Worm (Caenorhabditis elegans) whole organism, L1 larva: ENCODE results near the gene dgn-2.
A peak's percentile ranks its signal among the peaks of the same experiment; 100 is the strongest.

ENCODE experiments used
- F16B12.6 ChIP-seq: fragments of 150-350 bp; optimal IDR thresholded peaks from 2 replicates; lab custom pipeline; 2014; ENCODE audit warnings: missing biosample characterization, missing genetic modification characterization
- Y116A8C.19 ChIP-seq: sonication (generic microtip); optimal IDR thresholded peaks from 2 replicates; lab custom pipeline; 2016; ENCODE audit warnings: missing compliant biosample characterization, missing genetic modification characterization, borderline replicate concordance
- aly-2 ChIP-seq: fragments of 150-350 bp; optimal IDR thresholded peaks from 2 replicates; lab custom pipeline; 2014; ENCODE audit warnings: missing biosample characterization, missing genetic modification characterization
- ama-1 ChIP-seq: fragments of 150-350 bp; optimal IDR thresholded peaks from 2 replicates; lab custom pipeline; 2014
- blmp-1 ChIP-seq: fragments of 150-350 bp; optimal IDR thresholded peaks from 2 replicates; lab custom pipeline; 2014; ENCODE audit warnings: missing biosample characterization, missing genetic modification characterization
- ceh-88 ChIP-seq: fragments of 200-800 bp; sonication (Bioruptor generic); IDR thresholded peaks from 2 replicates; pipeline ENCODE4 v1.3.6; 2022; ENCODE audit warnings: missing genetic modification characterization, missing compliant biosample characterization
- ces-1 ChIP-seq: fragments of 150-350 bp; optimal IDR thresholded peaks from 2 replicates; lab custom pipeline; 2014; ENCODE audit warnings: missing biosample characterization, missing genetic modification reagents, missing genetic modification characterization
- dpl-1 ChIP-seq, 3 experiments: fragments of 150-350 bp in 2 of 3; sonication (generic microtip) in 1 of 3; optimal IDR thresholded peaks; 2 replicates each; lab custom pipeline; 2014 to 2017; ENCODE audit warnings: missing biosample characterization in 3 of 3, missing genetic modification characterization in 3 of 3, missing genetic modification reagents in 3 of 3
- dsc-1 ChIP-seq: sonication (generic microtip); optimal IDR thresholded peaks from 2 replicates; lab custom pipeline; 2016; ENCODE audit warnings: mild to moderate bottlenecking, missing genetic modification characterization, missing compliant biosample characterization
- efl-3 ChIP-seq: fragments of 200-800 bp; sonication (Bioruptor generic); optimal IDR thresholded peaks from 2 replicates; lab custom pipeline; 2018; ENCODE audit warnings: mild to moderate bottlenecking, missing genetic modification characterization, missing compliant biosample characterization
- egl-13 ChIP-seq: sonication (generic microtip); optimal IDR thresholded peaks from 2 replicates; lab custom pipeline; 2016; ENCODE audit warnings: missing genotype, missing genetic modification reagents, missing genetic modification characterization, missing compliant biosample characterization
- elt-2 ChIP-seq: sonication (generic microtip); optimal IDR thresholded peaks from 2 replicates; lab custom pipeline; 2016; ENCODE audit warnings: missing genetic modification characterization, mild to moderate bottlenecking, inconsistent platforms, missing compliant biosample characterization, missing genetic modification reagents
- ets-5 ChIP-seq: fragments of 200-800 bp; sonication (Bioruptor generic); IDR thresholded peaks from 2 replicates; pipeline ENCODE4 v1.3.6; 2022; ENCODE audit warnings: missing genetic modification characterization, missing compliant biosample characterization
- fkh-10 ChIP-seq: sonication (generic microtip); optimal IDR thresholded peaks from 2 replicates; lab custom pipeline; 2017; ENCODE audit warnings: missing biosample characterization, missing genetic modification reagents, missing genetic modification characterization
- fkh-4 ChIP-seq: sonication (generic microtip); optimal IDR thresholded peaks from 2 replicates; lab custom pipeline; 2016; ENCODE audit warnings: missing compliant biosample characterization, missing genetic modification characterization, borderline replicate concordance
- fkh-8 ChIP-seq: sonication (generic microtip); optimal IDR thresholded peaks from 2 replicates; lab custom pipeline; 2016; ENCODE audit warnings: mild to moderate bottlenecking, missing genetic modification characterization, missing compliant biosample characterization
- fos-1 ChIP-seq: fragments of 150-350 bp; optimal IDR thresholded peaks from 2 replicates; lab custom pipeline; 2014; ENCODE audit warnings: missing biosample characterization, missing genetic modification characterization
- hlh-4 ChIP-seq: sonication (generic microtip); optimal IDR thresholded peaks from 2 replicates; lab custom pipeline; 2016; ENCODE audit warnings: mild to moderate bottlenecking, missing genetic modification characterization, missing compliant biosample characterization
- jun-1 ChIP-seq: fragments of 150-350 bp; optimal IDR thresholded peaks from 2 replicates; lab custom pipeline; 2014; ENCODE audit warnings: missing biosample characterization, missing genetic modification reagents, missing genetic modification characterization
- lin-13 ChIP-seq: fragments of 150-350 bp; optimal IDR thresholded peaks from 2 replicates; lab custom pipeline; 2014; ENCODE audit warnings: missing biosample characterization, missing genetic modification reagents, missing genetic modification characterization
- lin-14 ChIP-seq: fragments of 200-800 bp; sonication (Bioruptor generic); optimal IDR thresholded peaks from 2 replicates; lab custom pipeline; 2018; ENCODE audit warnings: mild to moderate bottlenecking, missing genetic modification characterization, moderate library complexity, missing compliant biosample characterization
- lin-15B ChIP-seq: fragments of 150-350 bp; sonication (generic microtip); optimal IDR thresholded peaks from 3 replicates; lab custom pipeline; 2014; ENCODE audit warnings: missing biosample characterization, missing genetic modification characterization
- lin-35 ChIP-seq, 2 experiments: fragments of 150-350 bp; optimal IDR thresholded peaks; 2 replicates each; lab custom pipeline; 2014; ENCODE audit warnings: missing biosample characterization in 2 of 2, missing genetic modification characterization in 2 of 2, missing genetic modification reagents in 2 of 2
- lir-3 ChIP-seq: sonication (generic microtip); optimal IDR thresholded peaks from 2 replicates; lab custom pipeline; 2016; ENCODE audit warnings: mild to moderate bottlenecking, missing genetic modification characterization, moderate library complexity, missing compliant biosample characterization; ENCODE audit not compliant: poor library complexity
- lsy-2 ChIP-seq, 2 experiments: fragments of 150-350 bp; optimal IDR thresholded peaks; 2 replicates each; lab custom pipeline; 2014; ENCODE audit warnings: missing biosample characterization in 2 of 2, missing genetic modification characterization in 2 of 2
- mef-2 ChIP-seq: fragments of 150-350 bp; optimal IDR thresholded peaks from 2 replicates; lab custom pipeline; 2014; ENCODE audit warnings: missing biosample characterization, missing genetic modification characterization
- mep-1 ChIP-seq: fragments of 150-350 bp; optimal IDR thresholded peaks from 2 replicates; lab custom pipeline; 2014; ENCODE audit warnings: missing biosample characterization, missing genetic modification characterization
- nhr-19 ChIP-seq: fragments of 200-800 bp; sonication (Bioruptor generic); conservative IDR thresholded peaks from 2 replicates; pipeline ENCODE4 v1.3.6; 2022; ENCODE audit warnings: missing genetic modification characterization, missing compliant biosample characterization
- nhr-20 ChIP-seq: sonication (generic microtip); optimal IDR thresholded peaks from 2 replicates; lab custom pipeline; 2016; ENCODE audit warnings: mild to moderate bottlenecking, missing genetic modification characterization, missing compliant biosample characterization
- nhr-237 ChIP-seq: fragments of 150-350 bp; optimal IDR thresholded peaks from 2 replicates; lab custom pipeline; 2014; ENCODE audit warnings: missing biosample characterization, missing genetic modification characterization
- nhr-28 ChIP-seq: fragments of 150-350 bp; optimal IDR thresholded peaks from 2 replicates; lab custom pipeline; 2014; ENCODE audit warnings: missing biosample characterization, missing genetic modification characterization
- nhr-47 ChIP-seq: sonication (generic microtip); optimal IDR thresholded peaks from 2 replicates; lab custom pipeline; 2016; ENCODE audit warnings: mild to moderate bottlenecking, missing genetic modification characterization, moderate library complexity, missing compliant biosample characterization
- nhr-76 ChIP-seq: sonication (generic microtip); optimal IDR thresholded peaks from 2 replicates; lab custom pipeline; 2017; ENCODE audit warnings: missing biosample characterization, missing genetic modification characterization
- nhr-77 ChIP-seq: fragments of 150-350 bp; optimal IDR thresholded peaks from 2 replicates; lab custom pipeline; 2014; ENCODE audit warnings: missing biosample characterization, missing genetic modification characterization
- nhr-85 ChIP-seq: sonication (generic microtip); peaks from one replicate; lab custom pipeline; 2016; ENCODE audit warnings: missing genetic modification characterization, inconsistent platforms, missing compliant biosample characterization
- pag-3 ChIP-seq: sonication (generic microtip); optimal IDR thresholded peaks from 2 replicates; lab custom pipeline; 2017; ENCODE audit warnings: missing genetic modification characterization, mild to moderate bottlenecking, missing compliant biosample characterization, antibody characterized with exemption, borderline replicate concordance; ENCODE audit not compliant: insufficient read depth
- pax-3 ChIP-seq: fragments of 200-800 bp; sonication (Bioruptor generic); optimal IDR thresholded peaks from 2 replicates; lab custom pipeline; 2018; ENCODE audit warnings: mild to moderate bottlenecking, missing genetic modification characterization, moderate library complexity, missing compliant biosample characterization
- rnt-1 ChIP-seq: sonication (generic microtip); optimal IDR thresholded peaks from 2 replicates; lab custom pipeline; 2016; ENCODE audit warnings: mild to moderate bottlenecking, missing genetic modification characterization, moderate library complexity, missing compliant biosample characterization
- skn-1 ChIP-seq: fragments of 150-350 bp; optimal IDR thresholded peaks from 2 replicates; lab custom pipeline; 2014; ENCODE audit warnings: missing biosample characterization, missing genetic modification characterization
- snpc-4 ChIP-seq: fragments of 150-350 bp; optimal IDR thresholded peaks from 2 replicates; lab custom pipeline; 2014; ENCODE audit warnings: missing biosample characterization, missing genetic modification characterization
- snu-23 ChIP-seq: sonication (generic microtip); optimal IDR thresholded peaks from 2 replicates; lab custom pipeline; 2016; ENCODE audit warnings: missing genetic modification characterization, missing compliant biosample characterization
- sup-37 ChIP-seq: fragments of 200-800 bp; sonication (Bioruptor generic); optimal IDR thresholded peaks from 2 replicates; lab custom pipeline; 2018; ENCODE audit warnings: mild to moderate bottlenecking, missing genetic modification characterization, missing compliant biosample characterization
- swsn-7 ChIP-seq: sonication (generic microtip); optimal IDR thresholded peaks from 2 replicates; lab custom pipeline; 2016; ENCODE audit warnings: missing genetic modification characterization, missing compliant biosample characterization
- tbx-2 ChIP-seq: sonication (generic microtip); optimal IDR thresholded peaks from 2 replicates; lab custom pipeline; 2016; ENCODE audit warnings: missing genetic modification characterization, missing compliant biosample characterization
- tlp-1 ChIP-seq: fragments of 150-350 bp; optimal IDR thresholded peaks from 2 replicates; lab custom pipeline; 2014; ENCODE audit warnings: missing biosample characterization, missing genetic modification characterization
- unc-30 ChIP-seq: sonication (generic microtip); optimal IDR thresholded peaks from 2 replicates; lab custom pipeline; 2017; ENCODE audit warnings: missing biosample characterization, missing genetic modification characterization
- unc-62 ChIP-seq: fragments of 150-350 bp; optimal IDR thresholded peaks from 2 replicates; lab custom pipeline; 2014; ENCODE audit warnings: missing biosample characterization, missing genetic modification reagents, missing genetic modification characterization
- unc-86 ChIP-seq: sonication (generic microtip); optimal IDR thresholded peaks from 2 replicates; lab custom pipeline; 2016; ENCODE audit warnings: missing genetic modification characterization, missing compliant biosample characterization
- unc-98 ChIP-seq: fragments of 200-800 bp; sonication (Bioruptor generic); IDR thresholded peaks from 2 replicates; pipeline ENCODE4 v1.3.6; 2022; ENCODE audit warnings: missing genetic modification characterization, missing compliant biosample characterization
- vab-15 ChIP-seq: sonication (generic microtip); optimal IDR thresholded peaks from 2 replicates; lab custom pipeline; 2017; ENCODE audit warnings: missing genotype, mild to moderate bottlenecking, missing genetic modification characterization, missing compliant biosample characterization
- xbp-1 ChIP-seq: sonication (generic microtip); optimal IDR thresholded peaks from 2 replicates; lab custom pipeline; 2016; ENCODE audit warnings: missing genetic modification characterization, missing compliant biosample characterization
- zag-1 ChIP-seq: fragments of 150-350 bp; optimal IDR thresholded peaks from 2 replicates; lab custom pipeline; 2014; ENCODE audit warnings: missing biosample characterization, missing genetic modification characterization
- ztf-4 ChIP-seq: fragments of 150-350 bp; optimal IDR thresholded peaks from 2 replicates; lab custom pipeline; 2014; ENCODE audit warnings: missing biosample characterization, missing genetic modification characterization

dgn-2 gene

DNA sequence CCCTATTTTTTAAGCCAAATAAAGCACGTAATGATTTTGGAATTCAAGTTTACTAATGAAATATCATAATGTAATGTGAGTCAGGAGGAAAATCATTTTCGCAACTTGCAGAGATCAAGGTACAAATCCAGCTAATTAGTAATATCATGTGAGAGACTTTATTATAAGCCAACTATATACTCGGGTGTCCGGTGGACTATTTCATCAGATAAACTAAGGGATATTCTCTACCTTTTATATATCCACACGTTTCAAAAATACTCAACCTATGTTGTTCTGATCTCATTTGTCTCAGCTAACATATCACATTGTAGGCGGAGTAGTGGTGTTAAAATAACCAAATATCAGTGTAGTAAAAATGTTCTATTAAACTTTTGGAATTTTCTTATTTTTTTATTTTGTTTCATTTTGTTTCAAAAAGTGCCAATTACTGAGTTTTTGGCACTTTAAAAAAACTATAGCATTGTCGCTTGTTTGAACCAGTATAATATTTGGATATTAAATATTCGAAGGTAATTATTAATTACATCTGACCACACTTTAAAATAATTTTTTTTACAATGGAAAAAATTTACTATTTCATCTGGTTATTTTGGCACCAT lies 22.2 kb upstream of the dgn-2 start (continued):
- TF ChIP-seq hlh-4 (tag; lab: Kevin White, UChicago): no peak
- peak; percentile 86 for TF ChIP-seq lin-13
- TF ChIP-seq ceh-88: peak; percentile 87
- TF ChIP-seq skn-1 (tag; lab: Kevin White, UChicago): peak; percentile 98
- TF ChIP-seq lin-15B: no peak
- TF ChIP-seq nhr-237 (tag; lab: Kevin White, UChicago): peak; percentile 83
- peak; percentile 9 to 43 (median 19) for TF ChIP-seq dpl-1 (GFP tag; optimal IDR thresholded peaks at IDR 0.05; lab: Kevin White, UChicago)
- TF ChIP-seq unc-62 (GFP tag; lab: Kevin White, UChicago): no peak
- TF ChIP-seq lin-35 (GFP tag; optimal IDR thresholded peaks at IDR 0.05; lab: Kevin White, UChicago): peak; percentile 55 to 83
- TF ChIP-seq ets-5 (GFP tag; lab: Robert Waterston, UW): no peak
- TF ChIP-seq pag-3 (tag; lab: Kevin White, UChicago): no peak
- no peak for TF ChIP-seq mef-2 (tag; lab: Kevin White, UChicago)
- TF ChIP-seq snu-23 (GFP tag; lab: Kevin White, UChicago): peak; percentile 98
- TF ChIP-seq mep-1 (tag; lab: Kevin White, UChicago): peak; percentile 73
- peak; percentile 65 for TF ChIP-seq sup-37
- peak; percentile 47 for TF ChIP-seq unc-98
- TF ChIP-seq tbx-2 (tag; lab: Kevin White, UChicago): peak; percentile 89
- peak; percentile 94 for TF ChIP-seq nhr-77 (tag; lab: Kevin White, UChicago)
- TF ChIP-seq nhr-85 (tag; lab: Kevin White, UChicago): peak; percentile 87
- TF ChIP-seq unc-86 (tag; lab: Kevin White, UChicago): peak; percentile 50
- peak; percentile 89 for TF ChIP-seq vab-15 (tag; lab: Kevin White, UChicago)
- TF ChIP-seq blmp-1: no peak
- peak; percentile 84 for TF ChIP-seq fkh-4
- peak; percentile 92 for TF ChIP-seq nhr-20 (tag; lab: Kevin White, UChicago)
- peak; percentile 82 for TF ChIP-seq lin-14 (GFP tag; lab: Kevin White, UChicago)
- peak; percentile 76 for TF ChIP-seq xbp-1
- TF ChIP-seq fos-1 (tag; lab: Kevin White, UChicago): peak; percentile 91
- TF ChIP-seq lir-3 (tag; lab: Kevin White, UChicago): peak; percentile 85
- peak; percentile 97 for TF ChIP-seq fkh-10 (GFP tag; lab: Kevin White, UChicago)
- TF ChIP-seq egl-13: peak; percentile 79
- TF ChIP-seq efl-3 (GFP tag; lab: Kevin White, UChicago): peak; percentile 62
- TF ChIP-seq nhr-28 (tag; lab: Kevin White, UChicago): peak; percentile 18
- TF ChIP-seq ces-1: no peak
- TF ChIP-seq aly-2 (tag; lab: Kevin White, UChicago): peak; percentile 74
- TF ChIP-seq unc-30 (tag; lab: Kevin White, UChicago): no peak
- TF ChIP-seq rnt-1 (tag; lab: Kevin White, UChicago): peak; percentile 43
- TF ChIP-seq zag-1: no peak
- peak; percentile 81 for TF ChIP-seq pax-3 (tag; lab: Kevin White, UChicago)
- no peak for TF ChIP-seq Y116A8C.19 (tag; lab: Kevin White, UChicago)
- peak; percentile 82 to 86 for TF ChIP-seq lsy-2 (tag; optimal IDR thresholded peaks at IDR 0.05; lab: Kevin White, UChicago)
- TF ChIP-seq dsc-1: peak; percentile 99
- peak; percentile 64 for TF ChIP-seq elt-2 (tag; lab: Kevin White, UChicago)
- no peak for TF ChIP-seq F16B12.6 (tag; lab: Kevin White, UChicago)
- TF ChIP-seq tlp-1 (tag; lab: Kevin White, UChicago): no peak
- TF ChIP-seq swsn-7 (tag; lab: Kevin White, UChicago): peak; percentile 88
- TF ChIP-seq fkh-8 (tag; lab: Kevin White, UChicago): peak; percentile 93
- peak; percentile 98 for TF ChIP-seq nhr-47 (tag; lab: Kevin White, UChicago)
- TF ChIP-seq ama-1 (lab: Kevin White, UChicago): no peak
- peak; percentile 91 for TF ChIP-seq nhr-19
- peak; percentile 92 for TF ChIP-seq ztf-4 (tag; lab: Kevin White, UChicago)
- peak; percentile 97 for TF ChIP-seq jun-1
- no peak for TF ChIP-seq nhr-76 (tag; lab: Kevin White, UChicago)
- peak; percentile 69 for TF ChIP-seq snpc-4 (tag; lab: Kevin White, UChicago)
